Worm (Caenorhabditis elegans) whole organism, L1 larva: ENCODE measurements around the gene srh-146.

Source experiments
- aly-2 ChIP-seq: fragments of 150-350 bp; optimal IDR thresholded peaks from 2 replicates; lab custom pipeline; 2014; ENCODE audit warnings: missing biosample characterization, missing genetic modification characterization
- ama-1 ChIP-seq: fragments of 150-350 bp; optimal IDR thresholded peaks from 2 replicates; lab custom pipeline; 2014
- blmp-1 ChIP-seq: fragments of 150-350 bp; optimal IDR thresholded peaks from 2 replicates; lab custom pipeline; 2014; ENCODE audit warnings: missing biosample characterization, missing genetic modification characterization
- ceh-82 ChIP-seq, 3 experiments: fragments of 150-350 bp in 1 of 3; sonication (generic microtip) in 2 of 3; optimal IDR thresholded peaks; 2 replicates each; lab custom pipeline; 2014 to 2017; ENCODE audit warnings: missing biosample characterization in 3 of 3, missing genetic modification characterization in 3 of 3
- fos-1 ChIP-seq: fragments of 150-350 bp; optimal IDR thresholded peaks from 2 replicates; lab custom pipeline; 2014; ENCODE audit warnings: missing biosample characterization, missing genetic modification characterization
- lin-39 ChIP-seq: fragments of 150-350 bp; optimal IDR thresholded peaks from 2 replicates; lab custom pipeline; 2014; ENCODE audit warnings: missing biosample characterization, missing genetic modification reagents, missing genetic modification characterization
- nhr-28 ChIP-seq: fragments of 150-350 bp; optimal IDR thresholded peaks from 2 replicates; lab custom pipeline; 2014; ENCODE audit warnings: missing biosample characterization, missing genetic modification characterization
- nhr-76 ChIP-seq: sonication (generic microtip); optimal IDR thresholded peaks from 2 replicates; lab custom pipeline; 2017; ENCODE audit warnings: missing biosample characterization, missing genetic modification characterization
- tbx-2 ChIP-seq: sonication (generic microtip); optimal IDR thresholded peaks from 2 replicates; lab custom pipeline; 2016; ENCODE audit warnings: missing genetic modification characterization, missing compliant biosample characterization
- ztf-11 ChIP-seq, 2 experiments: sonication (generic microtip); optimal IDR thresholded peaks; 2 replicates each; lab custom pipeline; 2016 to 2017; ENCODE audit warnings: missing genetic modification characterization in 2 of 2, missing biosample characterization in 1 of 2, missing compliant biosample characterization in 1 of 2
- ztf-4 ChIP-seq: fragments of 150-350 bp; optimal IDR thresholded peaks from 2 replicates; lab custom pipeline; 2014; ENCODE audit warnings: missing biosample characterization, missing genetic modification characterization

- TF ChIP-seq ama-1 = no peak
- no peak for TF ChIP-seq blmp-1
- TF ChIP-seq ztf-11 (tag; optimal IDR thresholded peaks at IDR 0.05; lab: Kevin White, UChicago) = no peak
- TF ChIP-seq lin-39 = no peak
- TF ChIP-seq aly-2 (tag; lab: Kevin White, UChicago) = no peak
- TF ChIP-seq nhr-28 (tag; lab: Kevin White, UChicago) = no peak
- TF ChIP-seq ceh-82 (tag; optimal IDR thresholded peaks at IDR 0.05; lab: Kevin White, UChicago) = no peak
- no peak for TF ChIP-seq fos-1
- TF ChIP-seq ztf-4 (tag; lab: Kevin White, UChicago) = no peak
- no peak for TF ChIP-seq tbx-2
- no peak for TF ChIP-seq nhr-76
These were observed 29.6 kb upstream of the srh-146 start, which contains the start of gene sre-24 for ce11 chrV:2884411-2884810.
